Fruit fly (Drosophila melanogaster) whole organism, pupa: ENCODE data around the gene mgl.

ENCODE experiments used
- CG10348 ChIP-seq: fragments of 200-800 bp; sonication (Bioruptor generic); IDR thresholded peaks from 2 replicates; pipeline ENCODE4 v1.3.6; 2022; ENCODE audit warnings: missing biosample characterization, missing genetic modification characterization
- CG12605 ChIP-seq: fragments of 200-800 bp; sonication (Bioruptor generic); IDR thresholded peaks from 2 replicates; pipeline ENCODE4 v1.3.6; 2022; ENCODE audit warnings: missing biosample characterization, missing genetic modification characterization
- CG13204 ChIP-seq: fragments of 200-800 bp; sonication (Bioruptor generic); optimal IDR thresholded peaks from 2 replicates; lab custom pipeline; 2018; ENCODE audit warnings: missing biosample characterization, mild to moderate bottlenecking, missing genetic modification characterization, moderate library complexity
- CG14655 ChIP-seq: fragments of 200-800 bp; sonication (Bioruptor generic); optimal IDR thresholded peaks from 3 replicates; lab custom pipeline; 2017; ENCODE audit warnings: mild to moderate bottlenecking, missing biosample characterization, missing genetic modification reagents, missing genetic modification characterization
- CG15710 ChIP-seq: fragments of 200-800 bp; sonication (Bioruptor generic); optimal IDR thresholded peaks from 2 replicates; lab custom pipeline; 2018; ENCODE audit warnings: missing biosample characterization, mild to moderate bottlenecking, missing genetic modification characterization, moderate library complexity
- CG17806 ChIP-seq: fragments of 200-800 bp; sonication (Bioruptor generic); optimal IDR thresholded peaks from 2 replicates; lab custom pipeline; 2018; ENCODE audit warnings: missing biosample characterization, mild to moderate bottlenecking, missing genetic modification characterization, moderate library complexity
- CG32121 ChIP-seq: fragments of 200-800 bp; sonication (Bioruptor generic); IDR thresholded peaks from 2 replicates; pipeline ENCODE4 v1.3.6; 2022; ENCODE audit warnings: missing biosample characterization, missing genetic modification characterization
- CG34367 ChIP-seq: fragments of 200-800 bp; sonication (Bioruptor generic); optimal IDR thresholded peaks from 2 replicates; lab custom pipeline; 2018; ENCODE audit warnings: missing biosample characterization, mild to moderate bottlenecking, missing genetic modification characterization
- CG4496 ChIP-seq: fragments of 200-800 bp; sonication (Bioruptor generic); IDR thresholded peaks from 3 replicates; pipeline ENCODE4 v1.3.6; 2022; ENCODE audit warnings: missing biosample characterization, missing genetic modification characterization
- CG8159 ChIP-seq: fragments of 200-800 bp; sonication (Bioruptor generic); optimal IDR thresholded peaks from 3 replicates; lab custom pipeline; 2018; ENCODE audit warnings: missing biosample characterization, mild to moderate bottlenecking, missing genetic modification characterization, moderate library complexity
- CG8301 ChIP-seq: fragments of 200-800 bp; sonication (Bioruptor generic); optimal IDR thresholded peaks from 2 replicates; lab custom pipeline; 2018; ENCODE audit warnings: missing biosample characterization, mild to moderate bottlenecking, missing genetic modification characterization
- CG9948 ChIP-seq: fragments of 200-800 bp; sonication (Bioruptor generic); optimal IDR thresholded peaks from 2 replicates; lab custom pipeline; 2018; ENCODE audit warnings: missing biosample characterization, mild to moderate bottlenecking, missing genetic modification characterization, moderate library complexity
- D1 ChIP-seq: fragments of 200-800 bp; sonication (Bioruptor generic); optimal IDR thresholded peaks from 2 replicates; lab custom pipeline; 2018; ENCODE audit warnings: missing biosample characterization, mild to moderate bottlenecking, missing genetic modification characterization, moderate library complexity
- EcR ChIP-seq: fragments of 200-800 bp; sonication (Bioruptor generic); optimal IDR thresholded peaks from 3 replicates; lab custom pipeline; 2019; ENCODE audit warnings: missing biosample characterization, missing genetic modification characterization, mild to moderate bottlenecking, moderate library complexity, missing genetic modification reagents
- Ets98B ChIP-seq: fragments of 200-800 bp; sonication (Bioruptor generic); IDR thresholded peaks from 2 replicates; pipeline ENCODE4 v1.3.6; 2022; ENCODE audit warnings: missing biosample characterization, missing genetic modification characterization
- Pif1A ChIP-seq: fragments of 200-800 bp; sonication (Bioruptor generic); optimal IDR thresholded peaks from 3 replicates; lab custom pipeline; 2016; ENCODE audit warnings: missing biosample characterization, missing genetic modification characterization
- Pif1B ChIP-seq: fragments of 200-800 bp; sonication (Bioruptor generic); optimal IDR thresholded peaks from 3 replicates; lab custom pipeline; 2016; ENCODE audit warnings: missing biosample characterization, missing genetic modification characterization
- Snoo ChIP-seq: fragments of 200-800 bp; sonication (Bioruptor generic); optimal IDR thresholded peaks from 3 replicates; lab custom pipeline; 2017; ENCODE audit warnings: missing biosample characterization, mild to moderate bottlenecking, missing genetic modification characterization, inconsistent platforms
- fd96Ca ChIP-seq: fragments of 200-800 bp; sonication (Bioruptor generic); IDR thresholded peaks from 3 replicates; pipeline ENCODE4 v1.3.6; 2022; ENCODE audit warnings: missing biosample characterization, missing genetic modification characterization
- gl ChIP-seq: fragments of 200-800 bp; sonication (Bioruptor generic); optimal IDR thresholded peaks from 2 replicates; lab custom pipeline; 2018; ENCODE audit warnings: missing biosample characterization, mild to moderate bottlenecking, missing genetic modification characterization
- rn ChIP-seq: fragments of 200-800 bp; sonication (Bioruptor generic); IDR thresholded peaks from 2 replicates; pipeline ENCODE4 v1.3.6; 2022; ENCODE audit warnings: missing biosample characterization, missing genetic modification characterization

The mgl gene

dm6 chrX:9499994-9500804, at the start of gene mgl:
Gene mgl, minus strand, starts transcription at chrX:9500129.
- TF ChIP-seq CG14655 (GFP tag; lab: Kevin White, UChicago) (peak; percentile 98), rn (GFP tag; lab: Robert Waterston, UW) (peak; percentile 83), CG9948 (peak; percentile 97), CG8301 (peak; percentile 97), CG32121 (peak; percentile 90), CG17806 (tag; lab: Kevin White, UChicago) (peak; percentile 94), gl (peak; percentile 83), CG34367 (tag; lab: Kevin White, UChicago) (peak; percentile 93), CG4496 (GFP tag; lab: Robert Waterston, UW) (peak; percentile 92), Ets98B (GFP tag; lab: Robert Waterston, UW) (peak; percentile 88), Snoo (tag; lab: Kevin White, UChicago) (peak; percentile 88), CG8159 (peak; percentile 96), Pif1A (GFP tag; lab: Kevin White, UChicago) (peak; percentile 97), fd96Ca (GFP tag; lab: Robert Waterston, UW) (peak; percentile 95), CG15710 (tag; lab: Kevin White, UChicago) (peak; percentile 93), D1 (peak; percentile 90), CG10348 (peak; percentile 80), CG13204 (GFP tag; lab: Kevin White, UChicago) (peak; percentile 60), EcR (peak; percentile 8), Pif1B (peak; percentile 94), CG12605 (peak; percentile 65; the same call in 1 of the 2 replicates)

- TF ChIP-seq CG17806 (tag; lab: Kevin White, UChicago): no peak
- no peak for TF ChIP-seq CG4496 (GFP tag; lab: Robert Waterston, UW)
- TF ChIP-seq CG32121: no peak
- no peak for TF ChIP-seq CG12605
- TF ChIP-seq fd96Ca (GFP tag; lab: Robert Waterston, UW): no peak
- no peak for TF ChIP-seq Pif1A (GFP tag; lab: Kevin White, UChicago)
- no peak for TF ChIP-seq CG14655 (GFP tag; lab: Kevin White, UChicago)
- no peak for TF ChIP-seq Ets98B (GFP tag; lab: Robert Waterston, UW)
- TF ChIP-seq Snoo (tag; lab: Kevin White, UChicago): no peak
- no peak for TF ChIP-seq CG13204 (GFP tag; lab: Kevin White, UChicago)
- no peak for TF ChIP-seq rn (GFP tag; lab: Robert Waterston, UW)
- no peak for TF ChIP-seq Pif1B
- no peak for TF ChIP-seq CG8159
- no peak for TF ChIP-seq gl
These were observed 44.5 kb upstream of the mgl start for dm6 chrX:9544457-9544856.

- TF ChIP-seq CG8159: no peak
- TF ChIP-seq CG32121: no peak
- no peak for TF ChIP-seq D1
- no peak for TF ChIP-seq CG12605
These were observed 33.6 kb upstream of the mgl start, which contains the start of gene CG34026 for dm6 chrX:9533518-9533917. Gene CG34026, plus strand, starts transcription at chrX:9533818.

- TF ChIP-seq CG10348 (no peak), Ets98B (GFP tag; lab: Robert Waterston, UW) (no peak), CG32121 (no peak), CG34367 (tag; lab: Kevin White, UChicago) (no peak), fd96Ca (GFP tag; lab: Robert Waterston, UW) (no peak), CG14655 (GFP tag; lab: Kevin White, UChicago) (no peak), CG9948 (no peak), gl (no peak), CG13204 (GFP tag; lab: Kevin White, UChicago) (no peak), Pif1B (no peak), CG12605 (no peak)
These were observed 32.5 kb upstream of the mgl start for dm6 chrX:9532453-9532852.

dm6 chrX:9531869-9532268, 31.9 kb upstream of the mgl start:
- no peak for TF ChIP-seq CG4496 (GFP tag; lab: Robert Waterston, UW)
- TF ChIP-seq CG15710 (tag; lab: Kevin White, UChicago): peak; percentile 12
- TF ChIP-seq Pif1A (GFP tag; lab: Kevin White, UChicago): no peak
- peak; percentile 12 for TF ChIP-seq CG8159

- TF ChIP-seq CG15710 (tag; lab: Kevin White, UChicago) (no peak), CG34367 (tag; lab: Kevin White, UChicago) (no peak), CG10348 (no peak), EcR (no peak), rn (GFP tag; lab: Robert Waterston, UW) (no peak), CG17806 (tag; lab: Kevin White, UChicago) (no peak), CG12605 (no peak), CG13204 (GFP tag; lab: Kevin White, UChicago) (no peak), CG14655 (GFP tag; lab: Kevin White, UChicago) (no peak), fd96Ca (GFP tag; lab: Robert Waterston, UW) (no peak), Ets98B (GFP tag; lab: Robert Waterston, UW) (no peak)
These were observed 23.6 kb upstream of the mgl start for dm6 chrX:9523543-9523942.

dm6 chrX:9520175-9520574, 20.2 kb upstream of the mgl start:
- TF ChIP-seq EcR (no peak), rn (GFP tag; lab: Robert Waterston, UW) (no peak)
